Worm (Caenorhabditis elegans) whole organism, L4 larva: ENCODE measurements around the gene Y22D7AR.2.

Experiments used
- Y5F2A.4 ChIP-seq: fragments of 200-800 bp; sonication (Bioruptor generic); optimal IDR thresholded peaks from 2 replicates; lab custom pipeline; 2018; ENCODE audit warnings: mild to moderate bottlenecking, missing genetic modification characterization, missing compliant biosample characterization
- daf-19 ChIP-seq: fragments of 200-800 bp; sonication (Bioruptor generic); conservative IDR thresholded peaks from 2 replicates; pipeline ENCODE4 v1.3.6; 2022; ENCODE audit warnings: missing genetic modification characterization, missing compliant biosample characterization
- dpl-1 ChIP-seq: fragments of 150-350 bp; optimal IDR thresholded peaks from 2 replicates; lab custom pipeline; 2014; ENCODE audit warnings: missing biosample characterization, missing genetic modification reagents, missing genetic modification characterization
- jun-1 ChIP-seq: fragments of 150-350 bp; optimal IDR thresholded peaks from 2 replicates; lab custom pipeline; 2014; ENCODE audit warnings: missing biosample characterization, missing genetic modification reagents, missing genetic modification characterization
- lim-7 ChIP-seq: fragments of 200-800 bp; sonication (Bioruptor generic); IDR thresholded peaks from 2 replicates; pipeline ENCODE4 v1.3.6; 2022; ENCODE audit warnings: missing genetic modification characterization, missing compliant biosample characterization
- lin-39 ChIP-seq: fragments of 150-350 bp; optimal IDR thresholded peaks from 2 replicates; lab custom pipeline; 2014; ENCODE audit warnings: missing biosample characterization, missing genetic modification reagents, missing genetic modification characterization
- nhr-102 ChIP-seq: sonication (generic microtip); optimal IDR thresholded peaks from 2 replicates; lab custom pipeline; 2016; ENCODE audit warnings: mild to moderate bottlenecking, missing genetic modification characterization, moderate library complexity, missing compliant biosample characterization
- nhr-237 ChIP-seq: sonication (generic microtip); optimal IDR thresholded peaks from 2 replicates; lab custom pipeline; 2017; ENCODE audit warnings: missing biosample characterization, missing genetic modification characterization
- pha-4 ChIP-seq, 2 experiments: fragments of 150-350 bp in 1 of 2; fragments of 200-800 bp in 1 of 2; sonication (Bioruptor generic) in 1 of 2; IDR thresholded peaks in 1 of 2; optimal IDR thresholded peaks in 1 of 2; 2 replicates each; pipeline versions ENCODE4 v1.3.6 to Lab custom; 2014 to 2022; ENCODE audit warnings: missing genetic modification characterization in 2 of 2, missing genetic modification reagents in 2 of 2, missing biosample characterization in 1 of 2, missing compliant biosample characterization in 1 of 2
- unc-130 ChIP-seq: sonication (generic microtip); optimal IDR thresholded peaks from 2 replicates; lab custom pipeline; 2016; ENCODE audit warnings: missing genetic modification reagents, missing genetic modification characterization, missing compliant biosample characterization
- unc-62 ChIP-seq, 3 experiments: fragments of 150-350 bp in 1 of 3; sonication (generic microtip); optimal IDR thresholded peaks in 2 of 3; peaks in 1 of 3; 1 replicate in 1 of 3; 2 replicates in 2 of 3; lab custom pipeline; 2014 to 2017; ENCODE audit warnings: missing biosample characterization in 3 of 3, missing genetic modification characterization in 3 of 3, missing genetic modification reagents in 3 of 3, missing genotype in 1 of 3
- zip-11 ChIP-seq: fragments of 200-800 bp; sonication (Bioruptor generic); IDR thresholded peaks from 2 replicates; pipeline ENCODE4 v1.3.6; 2022; ENCODE audit warnings: missing genetic modification characterization, missing compliant biosample characterization

DNA sequence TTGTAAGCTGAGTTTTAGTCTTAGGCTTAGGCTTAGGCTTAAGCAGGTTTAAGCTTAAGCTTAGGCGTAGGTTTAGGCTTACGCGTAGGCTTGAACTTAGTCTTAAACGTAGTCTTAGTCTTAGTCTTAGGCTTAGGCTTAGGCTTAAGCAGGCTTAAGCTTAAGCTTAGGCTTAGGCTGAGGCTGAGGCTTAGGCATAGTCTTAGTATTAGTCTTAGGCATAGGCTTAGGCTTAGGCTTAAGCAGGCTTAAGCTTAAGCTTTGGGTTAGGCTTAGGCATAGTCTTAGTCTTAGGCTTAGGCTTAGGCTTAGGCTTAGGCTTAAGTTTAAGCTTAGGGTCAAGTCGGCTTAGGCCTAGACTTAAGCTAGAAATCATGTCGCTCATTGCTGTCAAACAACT lies 13.1 kb downstream of the Y22D7AR.2 start:
- TF ChIP-seq Y5F2A.4 (GFP tag; lab: Kevin White, UChicago) (no peak), jun-1 (no peak), unc-62 (GFP tag; optimal IDR thresholded peaks at IDR 0.05 in 1 of 2; lab: Kevin White, UChicago) (no peak), unc-62 (tag; optimal IDR thresholded peaks at IDR 0.05; lab: Kevin White, UChicago) (no peak), nhr-102 (tag; lab: Kevin White, UChicago) (no peak), daf-19 (GFP tag; lab: Robert Waterston, UW) (no peak), lin-39 (tag; lab: Kevin White, UChicago) (no peak), pha-4 (GFP tag; IDR thresholded peaks at IDR 0.05; lab: Robert Waterston, UW) (no peak), pha-4 (tag; optimal IDR thresholded peaks at IDR 0.05; lab: Kevin White, UChicago) (no peak), zip-11 (GFP tag; lab: Robert Waterston, UW) (no peak), unc-130 (GFP tag; lab: Kevin White, UChicago) (no peak), dpl-1 (GFP tag; lab: Kevin White, UChicago) (no peak), lim-7 (GFP tag; lab: Robert Waterston, UW) (no peak), nhr-237 (tag; lab: Kevin White, UChicago) (no peak)
